Fruit fly (Drosophila melanogaster): ENCODE data around the gene CG42613.

Gene CG42613

DNA sequence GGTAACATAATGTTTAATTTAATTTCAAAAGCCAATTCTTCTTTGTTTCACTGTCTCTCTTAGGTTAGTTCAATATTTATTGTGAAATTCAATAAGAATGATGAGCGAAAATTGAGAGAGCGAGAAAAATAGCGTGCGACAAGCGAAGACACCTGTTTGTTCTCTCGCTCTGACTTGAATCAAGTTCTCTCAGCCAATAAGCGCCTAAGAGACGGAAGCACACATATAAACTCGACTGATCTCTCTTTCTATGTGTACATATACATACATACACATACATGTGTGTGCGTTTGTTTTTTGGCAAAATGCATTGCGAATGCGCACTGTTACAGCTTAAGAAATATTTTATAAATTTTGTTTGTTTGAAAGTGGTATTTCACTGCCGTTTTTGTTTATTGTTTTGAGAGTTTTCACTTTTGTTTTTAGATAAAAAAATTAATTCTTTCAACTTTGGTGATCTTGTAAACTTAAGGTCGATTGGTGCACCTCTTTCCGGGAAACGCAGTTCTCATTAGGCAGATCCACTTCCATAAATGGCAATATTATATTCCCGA lies 5.7 kb upstream of the CG42613 start (continued):
- TF ChIP-seq bab2 (GFP tag; optimal IDR thresholded peaks at IDR 0.05), result no peak
- no peak for TF ChIP-seq stwl (tag; optimal IDR thresholded peaks at IDR 0.05)
- TF ChIP-seq sim (GFP tag; IDR thresholded peaks at IDR 0.05), result no peak
- no peak for TF ChIP-seq hkb (optimal IDR thresholded peaks at IDR 0.05)
- no peak; the same call in 1 of the 2 replicates for TF ChIP-seq hkb (GFP tag; IDR thresholded peaks at IDR 0.05)
- TF ChIP-seq CG12744 (GFP tag; optimal IDR thresholded peaks at IDR 0.05), result no peak
- no peak for TF ChIP-seq vfl (GFP tag; optimal IDR thresholded peaks at IDR 0.05)
- TF ChIP-seq zen2 (GFP tag; IDR thresholded peaks at IDR 0.05; ENCODE audit: partially characterized antibody), result no peak
- TF ChIP-seq kni (GFP tag; optimal IDR thresholded peaks at IDR 0.05), result peak; percentile 13
- TF ChIP-seq Side (GFP tag; optimal IDR thresholded peaks at IDR 0.05), result no peak
- no peak for TF ChIP-seq CG1647 (GFP tag; optimal IDR thresholded peaks at IDR 0.05)
- TF ChIP-seq CG14014 (GFP tag; IDR thresholded peaks at IDR 0.05), result no peak; the same call in 1 of the 2 replicates
- no peak for TF ChIP-seq zfh1 (GFP tag; IDR thresholded peaks at IDR 0.05)
- TF ChIP-seq CG6791 (GFP tag; IDR thresholded peaks at IDR 0.05; ENCODE audit: partially characterized antibody), result no peak
- TF ChIP-seq corto (GFP tag; optimal IDR thresholded peaks at IDR 0.05), result peak; percentile 18
- TF ChIP-seq unpg (GFP tag; optimal IDR thresholded peaks at IDR 0.05), result no peak
- peak; percentile 20 for TF ChIP-seq CG3281 (GFP tag; optimal IDR thresholded peaks at IDR 0.05)
- TF ChIP-seq gem (tag; optimal IDR thresholded peaks at IDR 0.05), result no peak
- no peak for TF ChIP-seq NC2β (GFP tag; optimal IDR thresholded peaks at IDR 0.05)
- TF ChIP-seq CG17912 (GFP tag; optimal IDR thresholded peaks at IDR 0.05), result no peak
- no peak for TF ChIP-seq gro (GFP tag; optimal IDR thresholded peaks at IDR 0.05)
- peak in 1 of 2 experiments; percentile 12 for TF ChIP-seq crp (GFP tag; optimal IDR thresholded peaks at IDR 0.05)
- TF ChIP-seq ro (GFP tag; IDR thresholded peaks at IDR 0.05), result no peak
- TF ChIP-seq sna (GFP tag; IDR thresholded peaks at IDR 0.05; ENCODE audit: partially characterized antibody), result no peak
- TF ChIP-seq insv (GFP tag; optimal IDR thresholded peaks at IDR 0.05), result peak in 1 of 2 experiments; percentile 4
- no peak for TF ChIP-seq CG6854 (GFP tag; optimal IDR thresholded peaks at IDR 0.05)
- TF ChIP-seq CG10209 (GFP tag; optimal IDR thresholded peaks at IDR 0.05), result no peak
- TF ChIP-seq wor (GFP tag; IDR thresholded peaks at IDR 0.05), result no peak
- no peak for TF ChIP-seq CG11398 (GFP tag; optimal IDR thresholded peaks at IDR 0.05)
- no peak for TF ChIP-seq Ets65A (GFP tag)
- no peak for TF ChIP-seq CG12769 (tag; optimal IDR thresholded peaks at IDR 0.05)
- TF ChIP-seq Spps (tag; optimal IDR thresholded peaks at IDR 0.05), result no peak
- no peak for TF ChIP-seq sob (GFP tag; IDR thresholded peaks at IDR 0.05)
- no peak for TF ChIP-seq scrt (GFP tag; optimal IDR thresholded peaks at IDR 0.05)
- no peak for TF ChIP-seq CG9727 (GFP tag; optimal IDR thresholded peaks at IDR 0.05)
- TF ChIP-seq CG3407 (GFP tag; optimal IDR thresholded peaks at IDR 0.05), result no peak
- no peak for TF ChIP-seq Sox102F (GFP tag; optimal IDR thresholded peaks at IDR 0.05)
- TF ChIP-seq CG2116 (GFP tag; optimal IDR thresholded peaks at IDR 0.05), result no peak
- no peak for TF ChIP-seq CG12299 (tag; optimal IDR thresholded peaks at IDR 0.05)
- TF ChIP-seq CG30431 (GFP tag; optimal IDR thresholded peaks at IDR 0.05), result no peak
- TF ChIP-seq CG33557 (GFP tag; optimal IDR thresholded peaks at IDR 0.05), result peak; percentile 11
- TF ChIP-seq dmrt11E (tag; optimal IDR thresholded peaks at IDR 0.05), result no peak
- TF ChIP-seq CG8924 (tag; optimal IDR thresholded peaks at IDR 0.05), result no peak
- no peak for TF ChIP-seq ewg (GFP tag; optimal IDR thresholded peaks at IDR 0.05)
- TF ChIP-seq sisA (GFP tag; IDR thresholded peaks at IDR 0.05), result no peak
- no peak for TF ChIP-seq toy (GFP tag; IDR thresholded peaks at IDR 0.05)
- TF ChIP-seq ci (GFP tag; IDR thresholded peaks at IDR 0.05), result peak; percentile 53; the same call in 1 of the 3 replicates
- TF ChIP-seq CG42726 (GFP tag; IDR thresholded peaks at IDR 0.05; ENCODE audit: partially characterized antibody), result no peak
- TF ChIP-seq mld (GFP tag; IDR thresholded peaks at IDR 0.05; ENCODE audit: partially characterized antibody), result no peak
- peak; percentile 95 for TF ChIP-seq Nf-YC (tag; optimal IDR thresholded peaks at IDR 0.05)
